Worm (Caenorhabditis elegans): ENCODE measurements around the gene C29F9.12.

The C29F9.12 gene

DNA sequence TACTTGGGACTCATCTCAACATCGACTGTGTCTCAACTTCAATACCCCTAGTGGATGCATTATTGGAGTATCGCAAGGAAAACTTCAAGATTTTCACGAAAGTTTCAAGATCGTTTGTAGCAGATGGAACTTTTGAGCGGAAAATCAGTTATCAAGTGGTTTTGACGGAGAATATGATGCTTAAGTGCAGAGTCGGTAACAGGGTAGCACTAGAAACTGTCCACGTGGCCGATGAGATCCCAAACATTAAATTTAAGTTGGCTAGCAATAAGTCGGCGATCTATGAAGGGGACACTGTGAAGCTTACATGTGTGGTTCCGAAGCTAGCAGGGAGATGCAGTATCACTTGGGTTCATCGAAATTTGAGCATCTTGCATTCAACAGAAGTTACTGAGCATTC lies 37.3 kb upstream of the C29F9.12 start:
- TF ChIP-seq nhr-237 (tag; optimal IDR thresholded peaks at IDR 0.05), result no peak

DNA sequence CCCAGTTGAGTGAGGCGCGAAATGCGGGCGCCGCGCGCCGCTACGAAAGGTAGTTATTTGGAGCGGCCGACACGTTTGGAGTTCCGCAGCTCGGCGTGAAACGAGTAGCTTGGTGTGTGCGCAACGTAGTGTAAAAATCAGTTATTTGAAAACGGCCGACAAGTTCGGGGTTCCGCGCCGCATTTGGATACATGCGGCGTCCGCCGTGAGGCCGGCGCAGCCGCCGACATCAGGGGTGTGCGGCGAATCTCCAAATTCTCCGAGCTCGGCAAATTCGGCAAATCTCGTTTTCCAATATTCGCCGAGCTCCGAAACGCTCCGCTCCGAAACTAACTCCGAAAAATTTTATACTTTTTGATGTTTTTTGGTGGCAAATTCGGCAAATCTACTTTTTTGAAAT lies 36.1 kb upstream of the C29F9.12 start:
- TF ChIP-seq flh-1 (GFP tag; optimal IDR thresholded peaks at IDR 0.05) (no peak), mls-2 (tag; optimal IDR thresholded peaks at IDR 0.05) (no peak), nhr-2 (tag; optimal IDR thresholded peaks at IDR 0.05) (no peak), unc-62 (GFP tag; optimal IDR thresholded peaks at IDR 0.05) (no peak), cnd-1 (tag; optimal IDR thresholded peaks at IDR 0.05) (no peak), nhr-76 (tag; optimal IDR thresholded peaks at IDR 0.05) (no peak), ceh-39 (tag; optimal IDR thresholded peaks at IDR 0.05) (no peak), ceh-43 (GFP tag; optimal IDR thresholded peaks at IDR 0.05) (no peak), pha-4 (tag; optimal IDR thresholded peaks at IDR 0.05) (no peak), elt-1 (tag; optimal IDR thresholded peaks at IDR 0.05; ENCODE audit: borderline replicate concordance, insufficient read depth) (no peak), hlh-1 (tag; optimal IDR thresholded peaks at IDR 0.05) (no peak), unc-39 (tag; optimal IDR thresholded peaks at IDR 0.05) (no peak), mab-5 (tag; optimal IDR thresholded peaks at IDR 0.05) (no peak), M03D4.4 (tag; optimal IDR thresholded peaks at IDR 0.05) (no peak)

- TF ChIP-seq nhr-237 (tag; optimal IDR thresholded peaks at IDR 0.05), result no peak
- no peak for TF ChIP-seq sem-2 (GFP tag; optimal IDR thresholded peaks at IDR 0.05)
- TF ChIP-seq cnd-1 (tag; optimal IDR thresholded peaks at IDR 0.05), result no peak
- no peak for TF ChIP-seq zip-8 (tag; optimal IDR thresholded peaks at IDR 0.05)
- no peak for TF ChIP-seq unc-120 (tag; optimal IDR thresholded peaks at IDR 0.05; ENCODE audit: poor library complexity, severe bottlenecking)
- TF ChIP-seq lsy-2 (tag; optimal IDR thresholded peaks at IDR 0.05), result no peak
- no peak for TF ChIP-seq bed-3 (GFP tag; optimal IDR thresholded peaks at IDR 0.05)
- TF ChIP-seq ceh-83 (GFP tag; optimal IDR thresholded peaks at IDR 0.05), result no peak
- no peak for TF ChIP-seq pha-4 (tag; optimal IDR thresholded peaks at IDR 0.05)
- TF ChIP-seq tbx-8 (GFP tag; optimal IDR thresholded peaks at IDR 0.05), result no peak
- TF ChIP-seq blmp-1 (tag; optimal IDR thresholded peaks at IDR 0.05), result no peak
- no peak for TF ChIP-seq lin-32 (GFP tag; optimal IDR thresholded peaks at IDR 0.05)
- TF ChIP-seq mls-2 (tag; optimal IDR thresholded peaks at IDR 0.05), result no peak
- no peak for TF ChIP-seq ceh-43 (GFP tag; optimal IDR thresholded peaks at IDR 0.05)
- TF ChIP-seq mep-1 (tag; optimal IDR thresholded peaks at IDR 0.05), result no peak
- no peak for TF ChIP-seq lin-13 (tag; optimal IDR thresholded peaks at IDR 0.05)
- no peak for TF ChIP-seq drap-1 (GFP tag; optimal IDR thresholded peaks at IDR 0.05)
- TF ChIP-seq nhr-28 (tag; optimal IDR thresholded peaks at IDR 0.05), result no peak
- no peak for TF ChIP-seq nhr-12 (tag; optimal IDR thresholded peaks at IDR 0.05)
Measured at ce11 chrIII:156645-157044, 34.8 kb upstream of the C29F9.12 start, which contains the start of the genes zig-13 and ver-1. zig-13 (minus strand) TSS chrIII:156745. ver-1 (plus strand) TSS chrIII:156824.

- TF ChIP-seq unc-120 (tag; optimal IDR thresholded peaks at IDR 0.05; ENCODE audit: poor library complexity, severe bottlenecking) (no peak), elt-3 (tag; optimal IDR thresholded peaks at IDR 0.05) (peak; percentile 70), M03D4.4 (tag; optimal IDR thresholded peaks at IDR 0.05) (no peak)
Measured at ce11 chrIII:154168-154567, 32.3 kb upstream of the C29F9.12 start.

DNA sequence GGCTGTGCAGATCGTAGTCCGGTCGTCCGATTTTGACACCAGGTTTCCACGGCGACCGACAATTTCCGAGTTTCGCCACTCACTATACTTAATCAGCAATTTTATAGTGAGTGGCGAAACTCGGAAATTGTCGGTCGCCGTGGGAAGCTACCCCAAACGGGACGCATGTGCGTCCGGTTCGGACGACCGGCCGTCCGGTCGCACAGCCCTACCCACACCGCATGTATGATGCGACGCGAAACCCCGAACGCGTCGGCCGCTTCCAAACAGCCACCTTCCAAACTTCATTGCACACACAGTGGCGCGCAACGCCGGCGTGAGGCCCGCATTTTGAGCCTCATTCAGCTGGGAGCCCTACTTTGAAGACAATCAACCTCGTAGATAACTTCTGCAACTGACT lies 29.3 kb upstream of the C29F9.12 start:
- no peak for TF ChIP-seq ceh-83 (GFP tag; optimal IDR thresholded peaks at IDR 0.05)
- TF ChIP-seq drap-1 (GFP tag; optimal IDR thresholded peaks at IDR 0.05), result no peak
- TF ChIP-seq nhr-28 (tag; optimal IDR thresholded peaks at IDR 0.05), result no peak
- no peak for TF ChIP-seq nhr-12 (tag; optimal IDR thresholded peaks at IDR 0.05)
- no peak for TF ChIP-seq ces-1 (GFP tag; optimal IDR thresholded peaks at IDR 0.05)
- no peak for TF ChIP-seq unc-120 (tag; optimal IDR thresholded peaks at IDR 0.05; ENCODE audit: poor library complexity, severe bottlenecking)

ce11 chrIII:149132-149531 lies 27.3 kb upstream of the C29F9.12 start:
- no peak for TF ChIP-seq unc-120 (tag; optimal IDR thresholded peaks at IDR 0.05; ENCODE audit: poor library complexity, severe bottlenecking)
- TF ChIP-seq elt-1 (tag; optimal IDR thresholded peaks at IDR 0.05; ENCODE audit: borderline replicate concordance, insufficient read depth), result no peak
- TF ChIP-seq pha-4 (tag; optimal IDR thresholded peaks at IDR 0.05), result no peak
- no peak for TF ChIP-seq flh-1 (GFP tag; optimal IDR thresholded peaks at IDR 0.05)
- no peak for TF ChIP-seq nhr-2 (tag; optimal IDR thresholded peaks at IDR 0.05)
- TF ChIP-seq mep-1 (tag; optimal IDR thresholded peaks at IDR 0.05), result no peak
- TF ChIP-seq drap-1 (GFP tag; optimal IDR thresholded peaks at IDR 0.05), result no peak
- no peak for TF ChIP-seq unc-39 (tag; optimal IDR thresholded peaks at IDR 0.05)
- TF ChIP-seq M03D4.4 (tag; optimal IDR thresholded peaks at IDR 0.05), result no peak
- no peak for TF ChIP-seq nhr-12 (tag; optimal IDR thresholded peaks at IDR 0.05)
- TF ChIP-seq bed-3 (GFP tag; optimal IDR thresholded peaks at IDR 0.05), result no peak
- TF ChIP-seq ces-1 (GFP tag; optimal IDR thresholded peaks at IDR 0.05), result no peak

All from whole organism, mixed stage, embryonic.